Worm (Caenorhabditis elegans) whole organism, young adult: ENCODE measurements around the gene rpt-3.

Experiments
- Y56A3A.18 ChIP-seq: fragments of 200-800 bp; sonication (Bioruptor generic); IDR thresholded peaks from 2 replicates; pipeline ENCODE4 v1.3.6; 2022; ENCODE audit warnings: missing genetic modification reagents, missing genetic modification characterization, missing compliant biosample characterization
- ZK185.1 ChIP-seq: sonication (generic microtip); optimal IDR thresholded peaks from 2 replicates; lab custom pipeline; 2016; ENCODE audit warnings: mild to moderate bottlenecking, missing genetic modification characterization, missing compliant biosample characterization; ENCODE audit not compliant: poor library complexity, severe bottlenecking
- ceh-100 ChIP-seq: fragments of 200-800 bp; sonication (Bioruptor generic); IDR thresholded peaks from 2 replicates; pipeline ENCODE4 v1.3.6; 2022; ENCODE audit warnings: missing genetic modification reagents, missing genetic modification characterization, missing compliant biosample characterization
- egl-18 ChIP-seq: fragments of 200-800 bp; sonication (Bioruptor generic); IDR thresholded peaks from 2 replicates; pipeline ENCODE4 v1.3.6; 2022; ENCODE audit warnings: missing genetic modification reagents, missing genetic modification characterization, missing compliant biosample characterization
- ets-4 ChIP-seq: fragments of 200-800 bp; sonication (Bioruptor generic); optimal IDR thresholded peaks from 2 replicates; lab custom pipeline; 2018; ENCODE audit warnings: mild to moderate bottlenecking, missing genetic modification characterization, missing compliant biosample characterization
- mel-28 ChIP-seq: sonication (generic microtip); optimal IDR thresholded peaks from 2 replicates; lab custom pipeline; 2016; ENCODE audit warnings: borderline replicate concordance, mild to moderate bottlenecking, missing genetic modification characterization, missing compliant biosample characterization
- snpc-4 ChIP-seq, 5 experiments: fragments of 150-350 bp in 1 of 5; sonication (generic microtip) in 4 of 5; optimal IDR thresholded peaks; 2 replicates each; lab custom pipeline; 2014 to 2018; ENCODE audit warnings: missing genetic modification characterization in 5 of 5, missing biosample characterization in 3 of 5, antibody characterized with exemption in 2 of 5, mild to moderate bottlenecking in 2 of 5, missing compliant biosample characterization in 2 of 5, missing genotype in 2 of 5, moderate library complexity in 2 of 5, missing genetic modification reagents in 1 of 5
- unc-62 ChIP-seq: fragments of 150-350 bp; optimal IDR thresholded peaks from 2 replicates; lab custom pipeline; 2014; ENCODE audit warnings: missing biosample characterization, missing genetic modification reagents, missing genetic modification characterization

DNA sequence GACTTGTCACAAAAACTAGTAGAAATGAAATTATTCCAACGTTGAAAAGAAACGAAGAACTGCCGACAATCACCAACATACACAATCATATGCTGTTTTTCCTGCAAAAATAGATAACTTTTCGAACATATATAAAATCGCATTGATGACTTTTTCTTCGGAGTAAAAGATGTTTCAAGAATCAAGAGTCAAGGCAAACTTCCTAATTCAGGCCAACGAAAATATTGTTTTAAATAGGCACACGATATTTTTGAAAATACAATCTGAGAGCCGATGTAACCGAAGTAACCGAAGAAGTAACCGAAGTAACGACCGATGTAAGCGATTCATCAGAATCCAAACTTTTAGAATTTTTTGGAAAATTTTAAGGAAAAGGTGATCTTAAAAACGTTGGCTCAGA is 30.4 kb downstream of the rpt-3 start, which contains the start of gene C09E7.10:
- TF ChIP-seq unc-62 (GFP tag; lab: Kevin White, UChicago) (no peak), ceh-100 (GFP tag; lab: Robert Waterston, UW) (no peak), Y56A3A.18 (no peak), ets-4 (GFP tag; lab: Kevin White, UChicago) (no peak), snpc-4 (GFP tag; optimal IDR thresholded peaks at IDR 0.05; lab: Kevin White, UChicago) (no peak), snpc-4 (tag; optimal IDR thresholded peaks at IDR 0.05; lab: Kevin White, UChicago) (no peak), ZK185.1 (no peak), egl-18 (GFP tag; lab: Robert Waterston, UW) (no peak), mel-28 (tag; lab: Kevin White, UChicago) (no peak)
